Worm (Caenorhabditis elegans) whole organism, L4 larva: ENCODE results near the gene ets-5.

Experiments
- F44E2.7 ChIP-seq: fragments of 200-800 bp; sonication (Bioruptor generic); IDR thresholded peaks from 2 replicates; pipeline ENCODE4 v2.1.2; 2022; ENCODE audit warnings: missing genetic modification characterization, missing compliant biosample characterization
- F49E8.2 ChIP-seq: sonication (generic microtip); optimal IDR thresholded peaks from 2 replicates; lab custom pipeline; 2016; ENCODE audit warnings: missing compliant biosample characterization, mild to moderate bottlenecking, missing genetic modification characterization, borderline replicate concordance
- T20F7.1 ChIP-seq: fragments of 200-800 bp; sonication (Bioruptor generic); optimal IDR thresholded peaks from 2 replicates; lab custom pipeline; 2018; ENCODE audit warnings: mild to moderate bottlenecking, missing genetic modification characterization, missing compliant biosample characterization
- Y5F2A.4 ChIP-seq: fragments of 200-800 bp; sonication (Bioruptor generic); optimal IDR thresholded peaks from 2 replicates; lab custom pipeline; 2018; ENCODE audit warnings: mild to moderate bottlenecking, missing genetic modification characterization, missing compliant biosample characterization
- ZK337.2 ChIP-seq: fragments of 200-800 bp; sonication (Bioruptor generic); IDR thresholded peaks from 2 replicates; pipeline ENCODE4 v1.3.6; 2022; ENCODE audit warnings: missing genetic modification reagents, missing genetic modification characterization, missing compliant biosample characterization
- aha-1 ChIP-seq: fragments of 150-350 bp; peaks from one replicate; lab custom pipeline; 2014; ENCODE audit warnings: missing biosample characterization, missing genetic modification characterization
- attf-4 ChIP-seq: sonication (generic microtip); optimal IDR thresholded peaks from 3 replicates; lab custom pipeline; 2017; ENCODE audit warnings: missing biosample characterization, missing genetic modification characterization
- ceh-20 ChIP-seq: fragments of 200-800 bp; sonication (Bioruptor generic); IDR thresholded peaks from 2 replicates; pipeline ENCODE4 v1.3.6; 2022; ENCODE audit warnings: missing genetic modification reagents, missing genetic modification characterization, missing compliant biosample characterization
- ceh-44 ChIP-seq: fragments of 200-800 bp; sonication (Bioruptor generic); IDR thresholded peaks from 2 replicates; pipeline ENCODE4 v1.3.6; 2022; ENCODE audit warnings: missing genetic modification reagents, missing genetic modification characterization, missing compliant biosample characterization
- ces-1 ChIP-seq: fragments of 150-350 bp; sonication (generic microtip); optimal IDR thresholded peaks from 4 replicates; lab custom pipeline; 2014; ENCODE audit warnings: missing biosample characterization, missing genetic modification reagents, missing genetic modification characterization
- ctbp-1 ChIP-seq: fragments of 200-800 bp; sonication (Bioruptor generic); IDR thresholded peaks from 2 replicates; pipeline ENCODE4 v1.3.6; 2022; ENCODE audit warnings: missing genetic modification reagents, missing genetic modification characterization, missing compliant biosample characterization
- daf-19 ChIP-seq: fragments of 200-800 bp; sonication (Bioruptor generic); conservative IDR thresholded peaks from 2 replicates; pipeline ENCODE4 v1.3.6; 2022; ENCODE audit warnings: missing genetic modification characterization, missing compliant biosample characterization
- dmd-6 ChIP-seq: fragments of 200-800 bp; sonication (Bioruptor generic); IDR thresholded peaks from 2 replicates; pipeline ENCODE4 v1.3.6; 2022; ENCODE audit warnings: missing genetic modification reagents, missing genetic modification characterization, missing compliant biosample characterization
- dmd-8 ChIP-seq: fragments of 200-800 bp; sonication (Bioruptor generic); IDR thresholded peaks from 2 replicates; pipeline ENCODE4 v1.3.6; 2022; ENCODE audit warnings: missing genetic modification characterization, missing compliant biosample characterization
- duxl-1 ChIP-seq: sonication (generic microtip); optimal IDR thresholded peaks from 2 replicates; lab custom pipeline; 2016; ENCODE audit warnings: mild to moderate bottlenecking, missing genetic modification characterization, moderate library complexity, missing compliant biosample characterization; ENCODE audit not compliant: poor library complexity
- dve-1 ChIP-seq: sonication (generic microtip); optimal IDR thresholded peaks from 2 replicates; lab custom pipeline; 2017; ENCODE audit warnings: antibody characterized with exemption, mild to moderate bottlenecking, missing genetic modification characterization, missing compliant biosample characterization; ENCODE audit not compliant: insufficient read depth
- egl-27 ChIP-seq: sonication (generic microtip); optimal IDR thresholded peaks from 3 replicates; lab custom pipeline; 2017; ENCODE audit warnings: missing biosample characterization, missing genetic modification reagents, missing genetic modification characterization
- egl-43 ChIP-seq: fragments of 200-800 bp; sonication (Bioruptor generic); IDR thresholded peaks from 2 replicates; pipeline ENCODE4 v1.3.6; 2022; ENCODE audit warnings: missing genetic modification reagents, missing genetic modification characterization, missing compliant biosample characterization
- fkh-10 ChIP-seq: fragments of 150-350 bp; optimal IDR thresholded peaks from 2 replicates; lab custom pipeline; 2014; ENCODE audit warnings: missing biosample characterization, missing genetic modification reagents, missing genetic modification characterization
- hlh-30 ChIP-seq: sonication (generic microtip); optimal IDR thresholded peaks from 2 replicates; lab custom pipeline; 2017; ENCODE audit warnings: antibody characterized with exemption, mild to moderate bottlenecking, missing genetic modification characterization, missing compliant biosample characterization; ENCODE audit not compliant: insufficient read depth
- hmg-1.1 ChIP-seq: fragments of 200-800 bp; sonication (Bioruptor generic); IDR thresholded peaks from 2 replicates; pipeline ENCODE4 v1.3.6; 2022; ENCODE audit warnings: missing genetic modification reagents, missing genetic modification characterization, missing compliant biosample characterization
- lim-7 ChIP-seq: fragments of 200-800 bp; sonication (Bioruptor generic); IDR thresholded peaks from 2 replicates; pipeline ENCODE4 v1.3.6; 2022; ENCODE audit warnings: missing genetic modification characterization, missing compliant biosample characterization
- lin-29 ChIP-seq: fragments of 200-800 bp; sonication (Bioruptor generic); IDR thresholded peaks from 2 replicates; pipeline ENCODE4 v1.3.6; 2022; ENCODE audit warnings: missing genetic modification reagents, missing genetic modification characterization, missing compliant biosample characterization
- lin-39 ChIP-seq: fragments of 150-350 bp; optimal IDR thresholded peaks from 2 replicates; lab custom pipeline; 2014; ENCODE audit warnings: missing biosample characterization, missing genetic modification reagents, missing genetic modification characterization
- lir-3 ChIP-seq: sonication (generic microtip); optimal IDR thresholded peaks from 2 replicates; lab custom pipeline; 2016; ENCODE audit warnings: mild to moderate bottlenecking, missing genetic modification characterization, missing compliant biosample characterization
- madf-9 ChIP-seq: fragments of 200-800 bp; sonication (Bioruptor generic); conservative IDR thresholded peaks from 2 replicates; pipeline ENCODE4 v1.3.6; 2022; ENCODE audit warnings: missing genetic modification reagents, missing genetic modification characterization, missing compliant biosample characterization
- mdl-1 ChIP-seq, 2 experiments: fragments of 150-350 bp in 1 of 2; sonication (generic microtip) in 1 of 2; optimal IDR thresholded peaks; 2 replicates each; lab custom pipeline; 2014 to 2017; ENCODE audit warnings: missing biosample characterization in 2 of 2, missing genetic modification characterization in 2 of 2
- mdt-29 ChIP-seq: fragments of 200-800 bp; sonication (Bioruptor generic); IDR thresholded peaks from 2 replicates; pipeline ENCODE4 v1.3.6; 2022; ENCODE audit warnings: missing genetic modification reagents, missing genetic modification characterization, missing compliant biosample characterization
- mxl-2 ChIP-seq: fragments of 200-800 bp; sonication (Bioruptor generic); conservative IDR thresholded peaks from 2 replicates; pipeline ENCODE4 v1.3.6; 2022; ENCODE audit warnings: missing genetic modification reagents, missing genetic modification characterization, missing compliant biosample characterization
- nhr-10 ChIP-seq: fragments of 150-350 bp; optimal IDR thresholded peaks from 2 replicates; lab custom pipeline; 2014; ENCODE audit warnings: missing biosample characterization, missing genetic modification characterization
- nhr-102 ChIP-seq: sonication (generic microtip); optimal IDR thresholded peaks from 2 replicates; lab custom pipeline; 2016; ENCODE audit warnings: mild to moderate bottlenecking, missing genetic modification characterization, moderate library complexity, missing compliant biosample characterization
- nhr-111 ChIP-seq: fragments of 200-800 bp; sonication (Bioruptor generic); optimal IDR thresholded peaks from 2 replicates; lab custom pipeline; 2018; ENCODE audit warnings: mild to moderate bottlenecking, missing genetic modification characterization, missing compliant biosample characterization
- nhr-25 ChIP-seq: sonication (generic microtip); optimal IDR thresholded peaks from 2 replicates; lab custom pipeline; 2017; ENCODE audit warnings: missing genetic modification characterization, mild to moderate bottlenecking, missing compliant biosample characterization, antibody characterized with exemption, moderate library complexity, borderline replicate concordance; ENCODE audit not compliant: insufficient read depth
- nhr-42 ChIP-seq: fragments of 200-800 bp; sonication (Bioruptor generic); IDR thresholded peaks from 2 replicates; pipeline ENCODE4 v1.3.6; 2022; ENCODE audit warnings: missing genetic modification characterization, missing compliant biosample characterization
- nhr-48 ChIP-seq: sonication (generic microtip); optimal IDR thresholded peaks from 2 replicates; lab custom pipeline; 2016; ENCODE audit warnings: mild to moderate bottlenecking, missing genetic modification characterization, missing compliant biosample characterization
- nhr-77 ChIP-seq: fragments of 150-350 bp; optimal IDR thresholded peaks from 2 replicates; lab custom pipeline; 2014; ENCODE audit warnings: missing biosample characterization, missing genetic modification characterization
- pha-4 ChIP-seq, 2 experiments: fragments of 150-350 bp in 1 of 2; fragments of 200-800 bp in 1 of 2; sonication (Bioruptor generic) in 1 of 2; IDR thresholded peaks in 1 of 2; optimal IDR thresholded peaks in 1 of 2; 2 replicates each; pipeline versions ENCODE4 v1.3.6 to Lab custom; 2014 to 2022; ENCODE audit warnings: missing genetic modification characterization in 2 of 2, missing genetic modification reagents in 2 of 2, missing biosample characterization in 1 of 2, missing compliant biosample characterization in 1 of 2
- saeg-2 ChIP-seq: fragments of 200-800 bp; sonication (Bioruptor generic); IDR thresholded peaks from 2 replicates; pipeline ENCODE4 v1.3.6; 2022; ENCODE audit warnings: missing genetic modification reagents, missing genetic modification characterization, missing compliant biosample characterization
- sdz-12 ChIP-seq: fragments of 200-800 bp; sonication (Bioruptor generic); optimal IDR thresholded peaks from 2 replicates; lab custom pipeline; 2018; ENCODE audit warnings: mild to moderate bottlenecking, missing genetic modification characterization, missing compliant biosample characterization
- set-16 ChIP-seq: fragments of 200-800 bp; sonication (Bioruptor generic); IDR thresholded peaks from 2 replicates; pipeline ENCODE4 v1.3.6; 2022; ENCODE audit warnings: missing genetic modification reagents, missing genetic modification characterization, missing compliant biosample characterization
- spr-1 ChIP-seq: sonication (generic microtip); optimal IDR thresholded peaks from 2 replicates; lab custom pipeline; 2016; ENCODE audit warnings: mild to moderate bottlenecking, missing genetic modification characterization, missing compliant biosample characterization
- tag-97 ChIP-seq: fragments of 200-800 bp; sonication (Bioruptor generic); IDR thresholded peaks from 2 replicates; pipeline ENCODE4 v1.3.6; 2022; ENCODE audit warnings: missing genetic modification characterization, missing compliant biosample characterization
- tra-1 ChIP-seq: fragments of 200-800 bp; sonication (Bioruptor generic); IDR thresholded peaks from 2 replicates; pipeline ENCODE4 v1.3.6; 2022; ENCODE audit warnings: missing genetic modification reagents, missing genetic modification characterization, missing compliant biosample characterization
- unc-130 ChIP-seq: sonication (generic microtip); optimal IDR thresholded peaks from 2 replicates; lab custom pipeline; 2016; ENCODE audit warnings: missing genetic modification reagents, missing genetic modification characterization, missing compliant biosample characterization
- zag-1 ChIP-seq: fragments of 150-350 bp; optimal IDR thresholded peaks from 2 replicates; lab custom pipeline; 2014; ENCODE audit warnings: missing biosample characterization, missing genetic modification characterization
- zfp-3 ChIP-seq: fragments of 200-800 bp; sonication (Bioruptor generic); conservative IDR thresholded peaks from 2 replicates; pipeline ENCODE4 v1.3.6; 2022; ENCODE audit warnings: missing genetic modification reagents, missing genetic modification characterization, missing compliant biosample characterization
- zip-11 ChIP-seq: fragments of 200-800 bp; sonication (Bioruptor generic); IDR thresholded peaks from 2 replicates; pipeline ENCODE4 v1.3.6; 2022; ENCODE audit warnings: missing genetic modification characterization, missing compliant biosample characterization
- ztf-11 ChIP-seq: fragments of 150-350 bp; optimal IDR thresholded peaks from 2 replicates; lab custom pipeline; 2014; ENCODE audit warnings: missing biosample characterization, missing genetic modification characterization
- ztf-7 ChIP-seq: fragments of 150-350 bp; optimal IDR thresholded peaks from 2 replicates; lab custom pipeline; 2014; ENCODE audit warnings: missing biosample characterization, missing genetic modification characterization

Gene ets-5

DNA sequence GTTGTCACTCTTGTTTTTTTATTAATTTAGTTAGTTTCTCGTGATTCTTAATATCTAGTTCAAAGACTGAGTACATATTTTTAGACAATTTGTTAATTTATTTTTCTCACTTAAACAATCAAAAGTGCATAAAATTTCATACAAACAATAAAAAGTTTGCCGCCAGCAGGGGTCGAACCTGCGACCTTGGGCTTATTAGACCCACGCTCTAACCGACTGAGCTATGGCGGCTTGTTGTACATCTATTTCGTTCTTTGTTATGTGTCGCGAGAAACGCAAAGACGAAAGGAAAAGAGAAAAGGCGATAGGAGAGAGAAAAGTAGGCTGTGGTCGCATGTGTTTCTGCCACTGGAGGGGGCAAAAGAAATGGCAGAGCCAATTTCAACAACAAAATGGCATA, 1.1 kb upstream of the ets-5 start (continued):
- no peak for TF ChIP-seq ztf-11 (tag; lab: Kevin White, UChicago)
- TF ChIP-seq tra-1 (GFP tag; lab: Robert Waterston, UW), result peak; percentile 92
- peak; percentile 88 for TF ChIP-seq pha-4 (GFP tag; IDR thresholded peaks at IDR 0.05; lab: Robert Waterston, UW)
- TF ChIP-seq pha-4 (tag; optimal IDR thresholded peaks at IDR 0.05; lab: Kevin White, UChicago), result peak; percentile 41
- peak; percentile 91 for TF ChIP-seq nhr-111 (GFP tag; lab: Kevin White, UChicago)
- TF ChIP-seq mxl-2 (GFP tag; lab: Robert Waterston, UW), result peak; percentile 86
- TF ChIP-seq zfp-3, result peak; percentile 88
- peak; percentile 54 for TF ChIP-seq unc-130
- peak; percentile 87 for TF ChIP-seq mdt-29 (GFP tag; lab: Robert Waterston, UW)
- TF ChIP-seq fkh-10, result peak; percentile 75
- TF ChIP-seq nhr-48, result peak; percentile 87
- TF ChIP-seq ctbp-1, result peak; percentile 93
- TF ChIP-seq zip-11 (GFP tag; lab: Robert Waterston, UW), result 0 out of 2 replicates have a peak, but pooled peaks have one; percentile 40
- peak; percentile 78 for TF ChIP-seq duxl-1 (tag; lab: Kevin White, UChicago)
- peak; percentile 82 for TF ChIP-seq nhr-42 (GFP tag; lab: Robert Waterston, UW)
- no peak for TF ChIP-seq tag-97 (GFP tag; lab: Robert Waterston, UW)
- peak; percentile 94 for TF ChIP-seq daf-19
- peak; percentile 86 for TF ChIP-seq hlh-30
- TF ChIP-seq ztf-7 (tag; lab: Kevin White, UChicago), result peak; percentile 87
- peak; percentile 74; the same call in 1 of the 2 replicates for TF ChIP-seq F44E2.7 (GFP tag; lab: Robert Waterston, UW)
- no peak for TF ChIP-seq egl-27 (tag; lab: Kevin White, UChicago)
- TF ChIP-seq spr-1 (tag; lab: Kevin White, UChicago), result peak; percentile 82
- peak; percentile 60; the same call in 1 of the 2 replicates for TF ChIP-seq ceh-44
- peak; percentile 39 for TF ChIP-seq ces-1 (GFP tag; lab: Kevin White, UChicago)
- peak; percentile 91 for TF ChIP-seq madf-9 (GFP tag; lab: Robert Waterston, UW)
- peak; percentile 73 for TF ChIP-seq T20F7.1 (GFP tag; lab: Kevin White, UChicago)
- peak; percentile 91 for TF ChIP-seq saeg-2
- TF ChIP-seq ZK337.2 (GFP tag; lab: Robert Waterston, UW), result no peak
- TF ChIP-seq Y5F2A.4 (GFP tag; lab: Kevin White, UChicago), result peak; percentile 74
- TF ChIP-seq nhr-25 (tag; lab: Kevin White, UChicago), result peak; percentile 79
- TF ChIP-seq set-16, result 0 out of 2 replicates have a peak, but pooled peaks have one; percentile 11
- no peak for TF ChIP-seq zag-1 (tag; lab: Kevin White, UChicago)
- peak; percentile 98 for TF ChIP-seq aha-1 (tag; lab: Kevin White, UChicago)
- peak; percentile 93 for TF ChIP-seq lim-7 (GFP tag; lab: Robert Waterston, UW)
- TF ChIP-seq nhr-102 (tag; lab: Kevin White, UChicago), result peak; percentile 86
- peak; percentile 30 for TF ChIP-seq attf-4 (tag; lab: Kevin White, UChicago)
- TF ChIP-seq hmg-1.1, result peak; percentile 97
- TF ChIP-seq lir-3 (tag; lab: Kevin White, UChicago), result peak; percentile 75
- TF ChIP-seq nhr-77 (tag; lab: Kevin White, UChicago), result peak; percentile 72
- TF ChIP-seq dmd-6 (GFP tag; lab: Robert Waterston, UW), result peak; percentile 81
- TF ChIP-seq egl-43 (GFP tag; lab: Robert Waterston, UW), result peak; percentile 98
- TF ChIP-seq nhr-10 (tag; lab: Kevin White, UChicago), result no peak
- TF ChIP-seq dve-1 (tag; lab: Kevin White, UChicago), result peak; percentile 87
- TF ChIP-seq dmd-8 (GFP tag; lab: Robert Waterston, UW), result peak; percentile 89
- TF ChIP-seq lin-29 (GFP tag; lab: Robert Waterston, UW), result peak; percentile 82; the same call in 1 of the 2 replicates
- peak; percentile 74 for TF ChIP-seq sdz-12
- peak; percentile 75 for TF ChIP-seq F49E8.2 (tag; lab: Kevin White, UChicago)
- TF ChIP-seq lin-39 (tag; lab: Kevin White, UChicago), result no peak
- TF ChIP-seq ceh-20 (GFP tag; lab: Robert Waterston, UW), result peak; percentile 93
- TF ChIP-seq mdl-1 (tag; optimal IDR thresholded peaks at IDR 0.05; lab: Kevin White, UChicago), result peak in 1 of 2 experiments; percentile 84
